Worm (Caenorhabditis elegans) whole organism, young adult: ENCODE measurements around the gene daf-31.

Experiments
- hlh-26 ChIP-seq: fragments of 200-800 bp; sonication (Bioruptor generic); conservative IDR thresholded peaks from 2 replicates; pipeline ENCODE4 v1.3.6; 2022; ENCODE audit warnings: missing genetic modification reagents, missing genetic modification characterization, missing compliant biosample characterization
- ztf-3 ChIP-seq: fragments of 200-800 bp; sonication (Bioruptor generic); optimal IDR thresholded peaks from 2 replicates; lab custom pipeline; 2018; ENCODE audit warnings: mild to moderate bottlenecking, missing genetic modification characterization, missing compliant biosample characterization

ce11 chrIV:8301925-8302324 lies 11.9 kb downstream of the daf-31 start:
- TF ChIP-seq hlh-26: no peak
- no peak for TF ChIP-seq ztf-3
